Worm (Caenorhabditis elegans): Measurements from ENCODE around the gene lin-8.

lin-8 gene

ce11 chrII:3066401-3066800 lies 9.8 kb downstream of the lin-8 start:
- TF ChIP-seq ztf-22 (GFP tag; optimal IDR thresholded peaks at IDR 0.05), result no peak
- TF ChIP-seq cebp-1 (GFP tag; IDR thresholded peaks at IDR 0.05), result no peak
- no peak for TF ChIP-seq cebp-1 (tag; optimal IDR thresholded peaks at IDR 0.05)
- no peak for TF ChIP-seq pbrm-1 (GFP tag; IDR thresholded peaks at IDR 0.05)
- no peak for TF ChIP-seq let-526 (GFP tag; IDR thresholded peaks at IDR 0.05)
- no peak for TF ChIP-seq bed-2 (GFP tag; IDR thresholded peaks at IDR 0.05)
- TF ChIP-seq zim-3 (tag; optimal IDR thresholded peaks at IDR 0.05), result no peak
- TF ChIP-seq aptf-2 (GFP tag; conservative IDR thresholded peaks at IDR 0.05), result no peak
- no peak for TF ChIP-seq unc-62 (GFP tag; optimal IDR thresholded peaks at IDR 0.05)

- no peak for TF ChIP-seq F22D6.2 (tag; optimal IDR thresholded peaks at IDR 0.05)
- no peak for TF ChIP-seq lin-26 (GFP tag; IDR thresholded peaks at IDR 0.05)
- TF ChIP-seq repo-1 (tag; optimal IDR thresholded peaks at IDR 0.05), result no peak
- TF ChIP-seq ztf-26 (tag; optimal IDR thresholded peaks at IDR 0.05), result no peak
- no peak for TF ChIP-seq him-1 (tag; optimal IDR thresholded peaks at IDR 0.05)
- TF ChIP-seq ztf-22 (GFP tag; optimal IDR thresholded peaks at IDR 0.05), result no peak
- no peak for TF ChIP-seq unc-62 (GFP tag; optimal IDR thresholded peaks at IDR 0.05)
- no peak for TF ChIP-seq B0336.3 (GFP tag; IDR thresholded peaks at IDR 0.05)
- TF ChIP-seq K11D2.4 (GFP tag; IDR thresholded peaks at IDR 0.05), result no peak
- no peak for TF ChIP-seq pbrm-1 (GFP tag; IDR thresholded peaks at IDR 0.05)
These were observed 10.8 kb downstream of the lin-8 start for ce11 chrII:3067447-3067846.

- TF ChIP-seq mes-4 (tag; optimal IDR thresholded peaks at IDR 0.05), result no peak
- TF ChIP-seq chd-7 (tag; optimal IDR thresholded peaks at IDR 0.05), result no peak
- no peak for TF ChIP-seq B0336.3 (GFP tag; IDR thresholded peaks at IDR 0.05)
- TF ChIP-seq B0035.1 (tag; optimal IDR thresholded peaks at IDR 0.05), result no peak
- no peak for TF ChIP-seq C17E4.6 (GFP tag; IDR thresholded peaks at IDR 0.05)
- no peak for TF ChIP-seq pbrm-1 (GFP tag; IDR thresholded peaks at IDR 0.05)
- no peak for TF ChIP-seq zfh-2 (GFP tag; conservative IDR thresholded peaks at IDR 0.05)
- no peak for TF ChIP-seq tbx-9 (tag; optimal IDR thresholded peaks at IDR 0.05; ENCODE audit: borderline replicate concordance)
- no peak for TF ChIP-seq nfyb-1 (GFP tag; IDR thresholded peaks at IDR 0.05)
- no peak for TF ChIP-seq Y67H2A.10 (GFP tag; conservative IDR thresholded peaks at IDR 0.05)
- no peak for TF ChIP-seq dpff-1 (tag; optimal IDR thresholded peaks at IDR 0.05)
- TF ChIP-seq sea-2 (GFP tag; IDR thresholded peaks at IDR 0.05), result no peak
- no peak for TF ChIP-seq ztf-18 (tag; optimal IDR thresholded peaks at IDR 0.05)
- no peak for TF ChIP-seq egrh-3 (GFP tag; IDR thresholded peaks at IDR 0.05)
- TF ChIP-seq ztf-22 (GFP tag; optimal IDR thresholded peaks at IDR 0.05), result no peak
- TF ChIP-seq D2030.7 (GFP tag; IDR thresholded peaks at IDR 0.05), result no peak
- TF ChIP-seq nhr-90 (tag; optimal IDR thresholded peaks at IDR 0.05), result no peak
- TF ChIP-seq F22D6.2 (tag; optimal IDR thresholded peaks at IDR 0.05), result no peak
- TF ChIP-seq ZK185.1 (tag; optimal IDR thresholded peaks at IDR 0.05; ENCODE audit: poor library complexity, severe bottlenecking), result no peak
- TF ChIP-seq ekl-4 (GFP tag; IDR thresholded peaks at IDR 0.05), result no peak
These were observed 11.3 kb downstream of the lin-8 start for ce11 chrII:3067896-3068295.

- TF ChIP-seq T26A5.8 (tag; optimal IDR thresholded peaks at IDR 0.05), result no peak
- no peak for TF ChIP-seq lir-1 (GFP tag; conservative IDR thresholded peaks at IDR 0.05)
- no peak for TF ChIP-seq B0336.3 (GFP tag; IDR thresholded peaks at IDR 0.05)
- no peak for TF ChIP-seq nhr-27 (tag; optimal IDR thresholded peaks at IDR 0.05)
- no peak for TF ChIP-seq ztf-18 (tag; optimal IDR thresholded peaks at IDR 0.05)
- TF ChIP-seq hrde-1 (tag; optimal IDR thresholded peaks at IDR 0.05; ENCODE audit: borderline replicate concordance), result no peak
- no peak for TF ChIP-seq madf-8 (GFP tag; conservative IDR thresholded peaks at IDR 0.05)
- no peak for TF ChIP-seq B0035.1 (tag; optimal IDR thresholded peaks at IDR 0.05)
- no peak for TF ChIP-seq hlh-12 (tag; optimal IDR thresholded peaks at IDR 0.05)
- no peak for TF ChIP-seq sea-2 (GFP tag; IDR thresholded peaks at IDR 0.05)
- no peak for TF ChIP-seq atf-7 (tag; optimal IDR thresholded peaks at IDR 0.05)
- no peak for TF ChIP-seq ceh-58 (GFP tag; IDR thresholded peaks at IDR 0.05)
- TF ChIP-seq ceh-79 (tag; optimal IDR thresholded peaks at IDR 0.05), result no peak
- TF ChIP-seq nhr-120 (GFP tag; IDR thresholded peaks at IDR 0.05), result no peak
- TF ChIP-seq F57C9.4 (tag; optimal IDR thresholded peaks at IDR 0.05), result no peak
These were observed 12.0 kb downstream of the lin-8 start for ce11 chrII:3068646-3069045.
